Worm (Caenorhabditis elegans): ENCODE measurements around the gene dpy-28.

- no peak for TF ChIP-seq unc-62 (GFP tag; optimal IDR thresholded peaks at IDR 0.05)
- TF ChIP-seq elt-3 (tag; optimal IDR thresholded peaks at IDR 0.05) = no peak
- TF ChIP-seq skn-1 (tag; optimal IDR thresholded peaks at IDR 0.05) = peak; percentile 13
These were observed 28.3 kb upstream of the dpy-28 start for ce11 chrIII:10734511-10735233.
